Fruit fly (Drosophila melanogaster) whole organism, pupa: ENCODE data around the gene CG7290.

Source experiments
- CG10348 ChIP-seq: fragments of 200-800 bp; sonication (Bioruptor generic); IDR thresholded peaks from 2 replicates; pipeline ENCODE4 v1.3.6; 2022; ENCODE audit warnings: missing biosample characterization, missing genetic modification characterization
- CG12605 ChIP-seq: fragments of 200-800 bp; sonication (Bioruptor generic); IDR thresholded peaks from 2 replicates; pipeline ENCODE4 v1.3.6; 2022; ENCODE audit warnings: missing biosample characterization, missing genetic modification characterization
- CG15710 ChIP-seq: fragments of 200-800 bp; sonication (Bioruptor generic); optimal IDR thresholded peaks from 2 replicates; lab custom pipeline; 2018; ENCODE audit warnings: missing biosample characterization, mild to moderate bottlenecking, missing genetic modification characterization, moderate library complexity
- CG32121 ChIP-seq: fragments of 200-800 bp; sonication (Bioruptor generic); IDR thresholded peaks from 2 replicates; pipeline ENCODE4 v1.3.6; 2022; ENCODE audit warnings: missing biosample characterization, missing genetic modification characterization
- CG34367 ChIP-seq: fragments of 200-800 bp; sonication (Bioruptor generic); optimal IDR thresholded peaks from 2 replicates; lab custom pipeline; 2018; ENCODE audit warnings: missing biosample characterization, mild to moderate bottlenecking, missing genetic modification characterization
- CG4496 ChIP-seq: fragments of 200-800 bp; sonication (Bioruptor generic); IDR thresholded peaks from 3 replicates; pipeline ENCODE4 v1.3.6; 2022; ENCODE audit warnings: missing biosample characterization, missing genetic modification characterization
- CG8159 ChIP-seq: fragments of 200-800 bp; sonication (Bioruptor generic); optimal IDR thresholded peaks from 3 replicates; lab custom pipeline; 2018; ENCODE audit warnings: missing biosample characterization, mild to moderate bottlenecking, missing genetic modification characterization, moderate library complexity
- CG9948 ChIP-seq: fragments of 200-800 bp; sonication (Bioruptor generic); optimal IDR thresholded peaks from 2 replicates; lab custom pipeline; 2018; ENCODE audit warnings: missing biosample characterization, mild to moderate bottlenecking, missing genetic modification characterization, moderate library complexity
- EcR ChIP-seq: fragments of 200-800 bp; sonication (Bioruptor generic); optimal IDR thresholded peaks from 3 replicates; lab custom pipeline; 2019; ENCODE audit warnings: missing biosample characterization, missing genetic modification characterization, mild to moderate bottlenecking, moderate library complexity, missing genetic modification reagents
- Ets98B ChIP-seq: fragments of 200-800 bp; sonication (Bioruptor generic); IDR thresholded peaks from 2 replicates; pipeline ENCODE4 v1.3.6; 2022; ENCODE audit warnings: missing biosample characterization, missing genetic modification characterization
- Pif1A ChIP-seq: fragments of 200-800 bp; sonication (Bioruptor generic); optimal IDR thresholded peaks from 3 replicates; lab custom pipeline; 2016; ENCODE audit warnings: missing biosample characterization, missing genetic modification characterization
- Pif1B ChIP-seq: fragments of 200-800 bp; sonication (Bioruptor generic); optimal IDR thresholded peaks from 3 replicates; lab custom pipeline; 2016; ENCODE audit warnings: missing biosample characterization, missing genetic modification characterization
- Snoo ChIP-seq: fragments of 200-800 bp; sonication (Bioruptor generic); optimal IDR thresholded peaks from 3 replicates; lab custom pipeline; 2017; ENCODE audit warnings: missing biosample characterization, mild to moderate bottlenecking, missing genetic modification characterization, inconsistent platforms
- rn ChIP-seq: fragments of 200-800 bp; sonication (Bioruptor generic); IDR thresholded peaks from 2 replicates; pipeline ENCODE4 v1.3.6; 2022; ENCODE audit warnings: missing biosample characterization, missing genetic modification characterization

dm6 chr3L:20196321-20196720 lies 9.5 kb downstream of the CG7290 start:
- TF ChIP-seq CG15710 (tag; lab: Kevin White, UChicago) (no peak), Pif1A (GFP tag; lab: Kevin White, UChicago) (no peak), CG12605 (GFP tag; lab: Robert Waterston, UW) (no peak), Pif1B (GFP tag; lab: Kevin White, UChicago) (no peak), CG10348 (GFP tag; lab: Robert Waterston, UW) (no peak), Snoo (no peak), CG32121 (GFP tag; lab: Robert Waterston, UW) (no peak), CG4496 (no peak), rn (GFP tag; lab: Robert Waterston, UW) (no peak), CG34367 (no peak), EcR (GFP tag; lab: Kevin White, UChicago) (no peak), CG8159 (tag; lab: Kevin White, UChicago) (no peak), CG9948 (no peak), Ets98B (no peak)
